Fruit fly (Drosophila melanogaster) whole organism, embryonic: ENCODE results near the gene CG6178.

Source experiments
- CG11456 ChIP-seq: fragments of 200-800 bp; sonication (Bioruptor generic); IDR thresholded peaks from 3 replicates; pipeline ENCODE4 v1.3.6; 2022; ENCODE audit warnings: missing biosample characterization, missing genetic modification characterization
- CG1233 ChIP-seq: fragments of 200-800 bp; sonication (Bioruptor generic); optimal IDR thresholded peaks from 4 replicates; lab custom pipeline; 2018; ENCODE audit warnings: missing biosample characterization, mild to moderate bottlenecking, missing genetic modification characterization
- CG17568 ChIP-seq: fragments of 200-800 bp; sonication (Bioruptor generic); optimal IDR thresholded peaks from 2 replicates; lab custom pipeline; 2018; ENCODE audit warnings: missing biosample characterization, mild to moderate bottlenecking, missing genetic modification characterization, moderate library complexity
- CG17612 ChIP-seq: fragments of 200-800 bp; sonication (Bioruptor generic); IDR thresholded peaks from 2 replicates; pipeline ENCODE4 v1.3.6; 2022; ENCODE audit warnings: missing biosample characterization, missing genetic modification characterization
- CG1792 ChIP-seq: fragments of 200-800 bp; sonication (Bioruptor generic); optimal IDR thresholded peaks from 2 replicates; lab custom pipeline; 2016; ENCODE audit warnings: missing biosample characterization, missing genetic modification characterization
- CG2202 ChIP-seq: fragments of 200-800 bp; sonication (Bioruptor generic); optimal IDR thresholded peaks from 2 replicates; lab custom pipeline; 2018; ENCODE audit warnings: missing biosample characterization, mild to moderate bottlenecking, missing genetic modification characterization
- CG31441 ChIP-seq: fragments of 200-800 bp; sonication (Bioruptor generic); IDR thresholded peaks from 2 replicates; pipeline ENCODE4 v1.3.6; 2022; ENCODE audit warnings: missing biosample characterization, missing genetic modification characterization
- CG32532 ChIP-seq: fragments of 200-800 bp; sonication (Bioruptor generic); IDR thresholded peaks from 2 replicates; pipeline ENCODE4 v1.3.6; 2022; ENCODE audit warnings: missing biosample characterization, missing genetic modification characterization
- CG33213 ChIP-seq: fragments of 200-800 bp; sonication (Bioruptor generic); optimal IDR thresholded peaks from 3 replicates; lab custom pipeline; 2016; ENCODE audit warnings: missing biosample characterization, missing genetic modification characterization
- CG34376 ChIP-seq: fragments of 200-800 bp; sonication (Bioruptor generic); optimal IDR thresholded peaks from 2 replicates; lab custom pipeline; 2018; ENCODE audit warnings: missing biosample characterization, mild to moderate bottlenecking, missing genetic modification characterization
- CG3838 ChIP-seq: fragments of 200-800 bp; sonication (Bioruptor generic); optimal IDR thresholded peaks from 3 replicates; lab custom pipeline; 2016; ENCODE audit warnings: missing biosample characterization, missing genetic modification characterization
- CG4404 ChIP-seq: fragments of 200-800 bp; sonication (Bioruptor generic); IDR thresholded peaks from 2 replicates; pipeline ENCODE4 v1.3.6; 2022; ENCODE audit warnings: missing biosample characterization, missing genetic modification characterization
- CG4730 ChIP-seq: fragments of 200-800 bp; sonication (Bioruptor generic); IDR thresholded peaks from 2 replicates; pipeline ENCODE4 v1.3.6; 2022; ENCODE audit warnings: missing biosample characterization, missing genetic modification characterization
- CG7928 ChIP-seq: fragments of 200-800 bp; sonication (Bioruptor generic); optimal IDR thresholded peaks from 2 replicates; lab custom pipeline; 2017; ENCODE audit warnings: missing biosample characterization, mild to moderate bottlenecking, missing genetic modification characterization
- CG7963 ChIP-seq: fragments of 200-800 bp; sonication (Bioruptor generic); IDR thresholded peaks from 3 replicates; pipeline ENCODE4 v1.3.6; 2022; ENCODE audit warnings: missing biosample characterization, missing genetic modification characterization; ENCODE audit not compliant: partially characterized antibody
- CG8089 ChIP-seq: fragments of 200-800 bp; sonication (Bioruptor generic); optimal IDR thresholded peaks from 3 replicates; lab custom pipeline; 2016; ENCODE audit warnings: missing biosample characterization, missing genetic modification characterization
- CG8478 ChIP-seq: fragments of >200 bp; optimal IDR thresholded peaks from 2 replicates; lab custom pipeline; 2018
- Deaf1 ChIP-seq: fragments of 200-800 bp; optimal IDR thresholded peaks from 3 replicates; lab custom pipeline; 2019; ENCODE audit warnings: missing biosample characterization, mild to moderate bottlenecking, missing genetic modification characterization, moderate library complexity
- Dip2 ChIP-seq: fragments of 200-800 bp; sonication (Bioruptor generic); IDR thresholded peaks from 2 replicates; pipeline ENCODE4 v1.3.6; 2022; ENCODE audit warnings: missing biosample characterization, missing genetic modification characterization
- Drgx ChIP-seq: fragments of 200-800 bp; sonication (Bioruptor generic); IDR thresholded peaks from 2 replicates; pipeline ENCODE4 v1.3.6; 2022; ENCODE audit warnings: missing biosample characterization, missing genetic modification characterization
- E2f1 ChIP-seq: fragments of 200-800 bp; sonication (Bioruptor generic); IDR thresholded peaks from 2 replicates; pipeline ENCODE4 v1.3.6; 2022; ENCODE audit warnings: missing biosample characterization, missing genetic modification characterization
- Lim3 ChIP-seq: fragments of 200-800 bp; sonication (Bioruptor generic); IDR thresholded peaks from 2 replicates; pipeline ENCODE4 v1.3.6; 2022; ENCODE audit warnings: missing biosample characterization, missing genetic modification characterization
- NK7.1 ChIP-seq: fragments of 200-800 bp; sonication (Bioruptor generic); optimal IDR thresholded peaks from 3 replicates; lab custom pipeline; 2016; ENCODE audit warnings: missing biosample characterization, missing genetic modification characterization
- Nf-YC ChIP-seq: fragments of 200-800 bp; optimal IDR thresholded peaks from 3 replicates; lab custom pipeline; 2019; ENCODE audit warnings: missing biosample characterization, mild to moderate bottlenecking, missing genetic modification characterization, moderate library complexity
- Pdp1 ChIP-seq, 2 experiments: fragments of 200-800 bp; sonication (Bioruptor generic); optimal IDR thresholded peaks; 3 replicates each; lab custom pipeline; 2016; ENCODE audit warnings: missing biosample characterization in 2 of 2, missing genetic modification characterization in 2 of 2, mild to moderate bottlenecking in 1 of 2, moderate library complexity in 1 of 2
- Sox102F ChIP-seq: fragments of 200-800 bp; sonication (Bioruptor generic); optimal IDR thresholded peaks from 2 replicates; lab custom pipeline; 2018; ENCODE audit warnings: missing biosample characterization, mild to moderate bottlenecking, missing genetic modification characterization, moderate library complexity
- Taf1 ChIP-seq: fragments of 200-800 bp; sonication (Bioruptor generic); IDR thresholded peaks from 2 replicates; pipeline ENCODE4 v1.3.6; 2022; ENCODE audit warnings: missing biosample characterization, missing genetic modification characterization
- Xrp1 ChIP-seq: fragments of 200-800 bp; sonication (Bioruptor generic); IDR thresholded peaks from 2 replicates; pipeline ENCODE4 v1.3.6; 2022; ENCODE audit warnings: missing biosample characterization, missing genetic modification characterization
- bcd ChIP-seq: fragments of 200-800 bp; sonication (Bioruptor generic); optimal IDR thresholded peaks from 2 replicates; lab custom pipeline; 2017; ENCODE audit warnings: missing biosample characterization, mild to moderate bottlenecking, missing genetic modification characterization
- cad ChIP-seq: fragments of >200 bp; optimal IDR thresholded peaks from 2 replicates; lab custom pipeline; 2017; ENCODE audit warnings: missing biosample characterization, missing genetic modification characterization
- cato ChIP-seq: fragments of 200-800 bp; sonication (Bioruptor generic); optimal IDR thresholded peaks from 2 replicates; lab custom pipeline; 2016; ENCODE audit warnings: missing biosample characterization, missing genetic modification characterization, borderline replicate concordance
- chinmo ChIP-seq: fragments of 200-800 bp; sonication (Bioruptor generic); IDR thresholded peaks from 4 replicates; pipeline ENCODE4 v1.3.6; 2022; ENCODE audit warnings: missing biosample characterization, missing genetic modification characterization; ENCODE audit not compliant: partially characterized antibody
- ci ChIP-seq: fragments of 200-800 bp; sonication (Bioruptor generic); IDR thresholded peaks from 3 replicates; pipeline ENCODE4 v1.3.6; 2022; ENCODE audit warnings: missing biosample characterization, missing genetic modification characterization
- croc ChIP-seq: fragments of 200-800 bp; sonication (Bioruptor generic); conservative IDR thresholded peaks from 3 replicates; pipeline ENCODE4 v1.3.6; 2022; ENCODE audit warnings: missing biosample characterization, missing genetic modification characterization
- eve ChIP-seq, 2 experiments: fragments of >200 bp; optimal IDR thresholded peaks; 2 replicates each; lab custom pipeline; 2017; ENCODE audit warnings: missing biosample characterization in 2 of 2, missing genetic modification characterization in 2 of 2
- exex ChIP-seq: fragments of 200-800 bp; sonication (Bioruptor generic); optimal IDR thresholded peaks from 4 replicates; lab custom pipeline; 2018; ENCODE audit warnings: missing biosample characterization, mild to moderate bottlenecking, missing genetic modification characterization, moderate library complexity
- gfzf ChIP-seq: fragments of 200-800 bp; sonication (Bioruptor generic); optimal IDR thresholded peaks from 2 replicates; lab custom pipeline; 2016; ENCODE audit warnings: missing biosample characterization, mild to moderate bottlenecking, missing genetic modification characterization, moderate library complexity
- grau ChIP-seq: fragments of 200-800 bp; optimal IDR thresholded peaks from 3 replicates; lab custom pipeline; 2019; ENCODE audit warnings: missing biosample characterization, mild to moderate bottlenecking, missing genetic modification characterization, moderate library complexity
- nom ChIP-seq: fragments of 200-800 bp; sonication (Bioruptor generic); optimal IDR thresholded peaks from 2 replicates; lab custom pipeline; 2017; ENCODE audit warnings: missing biosample characterization, missing genetic modification characterization, mild to moderate bottlenecking, moderate library complexity, missing genetic modification reagents
- onecut ChIP-seq: fragments of 200-800 bp; sonication (Bioruptor generic); IDR thresholded peaks from 2 replicates; pipeline ENCODE4 v1.3.6; 2022; ENCODE audit warnings: missing biosample characterization, missing genetic modification characterization
- phol ChIP-seq: fragments of 200-800 bp; sonication (Bioruptor generic); optimal IDR thresholded peaks from 3 replicates; lab custom pipeline; 2018; ENCODE audit warnings: missing biosample characterization, mild to moderate bottlenecking, missing genetic modification characterization, moderate library complexity
- sima ChIP-seq: fragments of 200-800 bp; sonication (Bioruptor generic); optimal IDR thresholded peaks from 2 replicates; lab custom pipeline; 2016; ENCODE audit warnings: missing biosample characterization, missing genetic modification characterization
- stc ChIP-seq: fragments of 200-800 bp; sonication (Bioruptor generic); IDR thresholded peaks from 2 replicates; pipeline ENCODE4 v1.3.6; 2022; ENCODE audit warnings: missing biosample characterization, missing genetic modification characterization
- sug ChIP-seq: fragments of 200-800 bp; optimal IDR thresholded peaks from 2 replicates; lab custom pipeline; 2019; ENCODE audit warnings: missing biosample characterization, mild to moderate bottlenecking, missing genetic modification characterization, moderate library complexity
- tio ChIP-seq: fragments of 200-800 bp; sonication (Bioruptor generic); optimal IDR thresholded peaks from 2 replicates; lab custom pipeline; 2017; ENCODE audit warnings: missing biosample characterization, missing genetic modification characterization, inconsistent platforms

Gene CG6178

dm6 chr3R:24116972-24117371 lies 35.2 kb upstream of the CG6178 start:
- TF ChIP-seq Deaf1 (tag; lab: Kevin White, UChicago), result peak; percentile 71
- TF ChIP-seq sug, result peak; percentile 71
- peak; percentile 21 for TF ChIP-seq exex (tag; lab: Kevin White, UChicago)
- TF ChIP-seq CG34376, result peak; percentile 62
- TF ChIP-seq Pdp1 (GFP tag; optimal IDR thresholded peaks at IDR 0.05; lab: Kevin White, UChicago), result peak in 1 of 2 experiments; percentile 48
- TF ChIP-seq Sox102F (GFP tag; lab: Kevin White, UChicago), result no peak
- TF ChIP-seq CG31441 (GFP tag; lab: Robert Waterston, UW), result no peak
- TF ChIP-seq chinmo (GFP tag; lab: Robert Waterston, UW), result peak; percentile 74; the same call in 1 of the 4 replicates
- TF ChIP-seq nom (GFP tag; lab: Kevin White, UChicago), result peak; percentile 88
- no peak for TF ChIP-seq CG17568 (GFP tag; lab: Kevin White, UChicago)
- peak; percentile 42; the same call in 1 of the 2 replicates for TF ChIP-seq Drgx

dm6 chr3R:24121669-24122068 lies 30.5 kb upstream of the CG6178 start:
- TF ChIP-seq CG8478 (lab: Kevin White, UChicago) (no peak), CG7963 (GFP tag; lab: Robert Waterston, UW) (no peak), cato (no peak), Dip2 (GFP tag; lab: Robert Waterston, UW) (0 out of 2 replicates have a peak, but pooled peaks have one; percentile 5), Nf-YC (tag; lab: Kevin White, UChicago) (no peak), Lim3 (GFP tag; lab: Robert Waterston, UW) (no peak), CG33213 (GFP tag; lab: Kevin White, UChicago) (no peak), CG2202 (tag; lab: Kevin White, UChicago) (no peak), ci (no peak), gfzf (GFP tag; lab: Kevin White, UChicago) (no peak), cad (GFP tag; lab: Kevin White, UChicago) (no peak), CG4404 (GFP tag; lab: Robert Waterston, UW) (0 out of 2 replicates have a peak, but pooled peaks have one; percentile 11), CG1233 (no peak), grau (tag; lab: Kevin White, UChicago) (no peak), CG11456 (GFP tag; lab: Robert Waterston, UW) (0 out of 3 replicates have a peak, but pooled peaks have one; percentile 15), CG17612 (GFP tag; lab: Robert Waterston, UW) (no peak), Taf1 (no peak), CG3838 (GFP tag; lab: Kevin White, UChicago) (no peak), phol (tag; lab: Kevin White, UChicago) (no peak), sima (GFP tag; lab: Kevin White, UChicago) (no peak), Xrp1 (GFP tag; lab: Robert Waterston, UW) (no peak), onecut (GFP tag; lab: Robert Waterston, UW) (no peak), eve (GFP tag; optimal IDR thresholded peaks at IDR 0.05; lab: Kevin White, UChicago) (no peak)

- no peak for TF ChIP-seq cad (GFP tag; lab: Kevin White, UChicago)
- no peak for TF ChIP-seq CG4730 (GFP tag; lab: Robert Waterston, UW)
- no peak for TF ChIP-seq E2f1 (GFP tag; lab: Robert Waterston, UW)
- TF ChIP-seq CG1792, result no peak
- no peak for TF ChIP-seq CG7928 (GFP tag; lab: Kevin White, UChicago)
- TF ChIP-seq CG32532, result no peak
- TF ChIP-seq bcd, result no peak
- no peak for TF ChIP-seq CG8089 (GFP tag; lab: Kevin White, UChicago)
- no peak for TF ChIP-seq stc (GFP tag; lab: Robert Waterston, UW)
- TF ChIP-seq croc, result no peak
- no peak for TF ChIP-seq NK7.1 (GFP tag; lab: Kevin White, UChicago)
- TF ChIP-seq tio (GFP tag; lab: Kevin White, UChicago), result no peak
- TF ChIP-seq, all 482 proteins: peak for 0
Observed at dm6 chr3R:24122369-24122768, 29.8 kb upstream of the CG6178 start.
